Worm (Caenorhabditis elegans): ENCODE measurements around the gene ilkp-1.

- TF ChIP-seq ztf-4 (tag; optimal IDR thresholded peaks at IDR 0.05) (no peak), ztf-11 (tag; optimal IDR thresholded peaks at IDR 0.05) (no peak)
Measured at ce11 chrII:11096233-11096632, 46.2 kb downstream of the ilkp-1 start, which contains the start of gene nbs-1.
